Worm (Caenorhabditis elegans) whole organism, young adult: ENCODE data around the gene aptf-2.
A peak's percentile ranks its signal among the peaks of the same experiment; 100 is the strongest.

Source experiments
- F22D6.2 ChIP-seq: sonication (generic microtip); optimal IDR thresholded peaks from 2 replicates; lab custom pipeline; 2016; ENCODE audit warnings: mild to moderate bottlenecking, missing genetic modification characterization, missing compliant biosample characterization
- F57C9.4 ChIP-seq: sonication (generic microtip); optimal IDR thresholded peaks from 2 replicates; lab custom pipeline; 2017; ENCODE audit warnings: mild to moderate bottlenecking, missing genetic modification characterization, missing compliant biosample characterization
- K12H6.12 ChIP-seq: fragments of 200-800 bp; sonication (Bioruptor generic); optimal IDR thresholded peaks from 2 replicates; lab custom pipeline; 2018; ENCODE audit warnings: mild to moderate bottlenecking, missing genetic modification characterization, missing compliant biosample characterization
- Y53G8AR.9 ChIP-seq: fragments of 200-800 bp; sonication (Bioruptor generic); conservative IDR thresholded peaks from 2 replicates; pipeline ENCODE4 v1.3.6; 2022; ENCODE audit warnings: missing genetic modification reagents, missing genetic modification characterization, missing compliant biosample characterization
- Y67H2A.10 ChIP-seq: fragments of 200-800 bp; sonication (Bioruptor generic); conservative IDR thresholded peaks from 2 replicates; pipeline ENCODE4 v1.3.6; 2022; ENCODE audit warnings: missing genetic modification reagents, missing genetic modification characterization, missing compliant biosample characterization
- Y79H2A.3 ChIP-seq: fragments of 200-800 bp; sonication (Bioruptor generic); conservative IDR thresholded peaks from 2 replicates; pipeline ENCODE4 v1.3.6; 2022; ENCODE audit warnings: missing genetic modification reagents, missing genetic modification characterization, missing compliant biosample characterization
- aptf-3 ChIP-seq: fragments of 200-800 bp; sonication (Bioruptor generic); IDR thresholded peaks from 2 replicates; pipeline ENCODE4 v1.3.6; 2022; ENCODE audit warnings: missing genetic modification characterization, missing compliant biosample characterization
- atf-7 ChIP-seq: sonication (generic microtip); optimal IDR thresholded peaks from 2 replicates; lab custom pipeline; 2017; ENCODE audit warnings: mild to moderate bottlenecking, missing genetic modification characterization, missing compliant biosample characterization
- athp-1 ChIP-seq: sonication (generic microtip); optimal IDR thresholded peaks from 2 replicates; lab custom pipeline; 2017; ENCODE audit warnings: mild to moderate bottlenecking, missing genetic modification characterization, missing compliant biosample characterization
- bed-1 ChIP-seq: fragments of 200-800 bp; sonication (Bioruptor generic); IDR thresholded peaks from 2 replicates; pipeline ENCODE4 v1.3.6; 2022; ENCODE audit warnings: missing genetic modification reagents, missing genetic modification characterization, missing compliant biosample characterization
- cebp-2 ChIP-seq: fragments of 200-800 bp; sonication (Bioruptor generic); IDR thresholded peaks from 2 replicates; pipeline ENCODE4 v1.3.6; 2022; ENCODE audit warnings: missing genetic modification characterization, missing compliant biosample characterization
- chd-7 ChIP-seq: sonication (generic microtip); optimal IDR thresholded peaks from 2 replicates; lab custom pipeline; 2016; ENCODE audit warnings: mild to moderate bottlenecking, missing genetic modification characterization, moderate library complexity, missing compliant biosample characterization
- die-1 ChIP-seq: sonication (generic microtip); optimal IDR thresholded peaks from 2 replicates; lab custom pipeline; 2016; ENCODE audit warnings: missing genotype, mild to moderate bottlenecking, missing genetic modification characterization, missing compliant biosample characterization
- dox-1 ChIP-seq: fragments of 200-800 bp; sonication (Bioruptor generic); IDR thresholded peaks from 2 replicates; pipeline ENCODE4 v1.3.6; 2022; ENCODE audit warnings: missing genetic modification reagents, missing genetic modification characterization, missing compliant biosample characterization
- efl-1 ChIP-seq: fragments of 150-350 bp; optimal IDR thresholded peaks from 2 replicates; lab custom pipeline; 2014; ENCODE audit warnings: missing biosample characterization, missing genetic modification reagents, missing genetic modification characterization
- egl-18 ChIP-seq: fragments of 200-800 bp; sonication (Bioruptor generic); IDR thresholded peaks from 2 replicates; pipeline ENCODE4 v1.3.6; 2022; ENCODE audit warnings: missing genetic modification reagents, missing genetic modification characterization, missing compliant biosample characterization
- ets-4 ChIP-seq: fragments of 200-800 bp; sonication (Bioruptor generic); optimal IDR thresholded peaks from 2 replicates; lab custom pipeline; 2018; ENCODE audit warnings: mild to moderate bottlenecking, missing genetic modification characterization, missing compliant biosample characterization
- let-526 ChIP-seq: fragments of 200-800 bp; sonication (Bioruptor generic); IDR thresholded peaks from 2 replicates; pipeline ENCODE4 v1.3.6; 2022; ENCODE audit warnings: missing genetic modification reagents, missing genetic modification characterization, missing compliant biosample characterization
- let-607 ChIP-seq, 2 experiments: fragments of 200-800 bp in 1 of 2; sonication (Bioruptor generic) in 1 of 2; sonication (generic microtip) in 1 of 2; optimal IDR thresholded peaks; 2 replicates each; lab custom pipeline; 2016 to 2018; ENCODE audit warnings: mild to moderate bottlenecking in 2 of 2, missing compliant biosample characterization in 2 of 2, missing genetic modification characterization in 2 of 2, moderate library complexity in 2 of 2, missing genotype in 1 of 2
- lsl-1 ChIP-seq: fragments of 200-800 bp; sonication (Bioruptor generic); optimal IDR thresholded peaks from 2 replicates; lab custom pipeline; 2018; ENCODE audit warnings: mild to moderate bottlenecking, missing genetic modification characterization, moderate library complexity, missing compliant biosample characterization
- lsy-27 ChIP-seq: sonication (generic microtip); optimal IDR thresholded peaks from 2 replicates; lab custom pipeline; 2017; ENCODE audit warnings: missing genetic modification characterization, mild to moderate bottlenecking, missing compliant biosample characterization, antibody characterized with exemption, missing genotype, borderline replicate concordance; ENCODE audit not compliant: insufficient read depth
- madf-8 ChIP-seq: fragments of 200-800 bp; sonication (Bioruptor generic); conservative IDR thresholded peaks from 2 replicates; pipeline ENCODE4 v1.3.6; 2022; ENCODE audit warnings: missing genetic modification reagents, missing genetic modification characterization, missing compliant biosample characterization
- mes-4 ChIP-seq: sonication (generic microtip); optimal IDR thresholded peaks from 2 replicates; lab custom pipeline; 2016; ENCODE audit warnings: missing genotype, missing genetic modification characterization, missing compliant biosample characterization
- nhr-120 ChIP-seq: fragments of 200-800 bp; sonication (Bioruptor generic); IDR thresholded peaks from 2 replicates; pipeline ENCODE4 v1.3.6; 2022; ENCODE audit warnings: missing genetic modification characterization, missing compliant biosample characterization
- nhr-90 ChIP-seq: sonication (generic microtip); optimal IDR thresholded peaks from 2 replicates; lab custom pipeline; 2016; ENCODE audit warnings: missing genotype, mild to moderate bottlenecking, missing genetic modification characterization, missing compliant biosample characterization
- pha-4 ChIP-seq: fragments of 150-350 bp; sonication (generic microtip); optimal IDR thresholded peaks from 2 replicates; lab custom pipeline; 2014; ENCODE audit warnings: missing biosample characterization, missing genetic modification reagents, missing genetic modification characterization
- rcor-1 ChIP-seq: fragments of 200-800 bp; sonication (Bioruptor generic); IDR thresholded peaks from 2 replicates; pipeline ENCODE4 v1.3.6; 2022; ENCODE audit warnings: missing genetic modification reagents, missing genetic modification characterization, missing compliant biosample characterization
- repo-1 ChIP-seq: sonication (generic microtip); optimal IDR thresholded peaks from 2 replicates; lab custom pipeline; 2017; ENCODE audit warnings: mild to moderate bottlenecking, missing genetic modification characterization, missing compliant biosample characterization
- rpc-1 ChIP-seq, 2 experiments: fragments of 150-350 bp in 1 of 2; sonication (generic microtip) in 1 of 2; optimal IDR thresholded peaks; 2 replicates each; lab custom pipeline; 2014 to 2018; ENCODE audit warnings: missing biosample characterization in 1 of 2, missing genetic modification characterization in 1 of 2, missing genetic modification reagents in 1 of 2, missing genotype in 1 of 2
- sdz-38 ChIP-seq: sonication (generic microtip); optimal IDR thresholded peaks from 2 replicates; lab custom pipeline; 2016; ENCODE audit warnings: missing genotype, missing genetic modification characterization, missing compliant biosample characterization
- sea-2 ChIP-seq: fragments of 200-800 bp; sonication (Bioruptor generic); IDR thresholded peaks from 2 replicates; pipeline ENCODE4 v1.3.6; 2022; ENCODE audit warnings: missing genetic modification characterization, missing compliant biosample characterization
- snpc-1.3 ChIP-seq: sonication (generic microtip); optimal IDR thresholded peaks from 2 replicates; lab custom pipeline; 2017; ENCODE audit warnings: missing genetic modification characterization, mild to moderate bottlenecking, missing compliant biosample characterization, antibody characterized with exemption, moderate library complexity, missing genotype, missing genetic modification reagents; ENCODE audit not compliant: insufficient read depth
- snpc-3.4 ChIP-seq: sonication (generic microtip); optimal IDR thresholded peaks from 2 replicates; lab custom pipeline; 2017; ENCODE audit warnings: missing genetic modification characterization, mild to moderate bottlenecking, missing compliant biosample characterization, antibody characterized with exemption, moderate library complexity, missing genotype, missing genetic modification reagents
- tlf-1 ChIP-seq: fragments of 200-800 bp; sonication (Bioruptor generic); optimal IDR thresholded peaks from 2 replicates; lab custom pipeline; 2018; ENCODE audit warnings: mild to moderate bottlenecking, missing genetic modification characterization, missing compliant biosample characterization
- unc-62 ChIP-seq: fragments of 150-350 bp; optimal IDR thresholded peaks from 2 replicates; lab custom pipeline; 2014; ENCODE audit warnings: missing biosample characterization, missing genetic modification reagents, missing genetic modification characterization
- ztf-18 ChIP-seq: sonication (generic microtip); optimal IDR thresholded peaks from 2 replicates; lab custom pipeline; 2016; ENCODE audit warnings: missing genotype, mild to moderate bottlenecking, missing genetic modification characterization, missing compliant biosample characterization
- ztf-3 ChIP-seq: fragments of 200-800 bp; sonication (Bioruptor generic); optimal IDR thresholded peaks from 2 replicates; lab custom pipeline; 2018; ENCODE audit warnings: mild to moderate bottlenecking, missing genetic modification characterization, missing compliant biosample characterization

aptf-2 gene

DNA sequence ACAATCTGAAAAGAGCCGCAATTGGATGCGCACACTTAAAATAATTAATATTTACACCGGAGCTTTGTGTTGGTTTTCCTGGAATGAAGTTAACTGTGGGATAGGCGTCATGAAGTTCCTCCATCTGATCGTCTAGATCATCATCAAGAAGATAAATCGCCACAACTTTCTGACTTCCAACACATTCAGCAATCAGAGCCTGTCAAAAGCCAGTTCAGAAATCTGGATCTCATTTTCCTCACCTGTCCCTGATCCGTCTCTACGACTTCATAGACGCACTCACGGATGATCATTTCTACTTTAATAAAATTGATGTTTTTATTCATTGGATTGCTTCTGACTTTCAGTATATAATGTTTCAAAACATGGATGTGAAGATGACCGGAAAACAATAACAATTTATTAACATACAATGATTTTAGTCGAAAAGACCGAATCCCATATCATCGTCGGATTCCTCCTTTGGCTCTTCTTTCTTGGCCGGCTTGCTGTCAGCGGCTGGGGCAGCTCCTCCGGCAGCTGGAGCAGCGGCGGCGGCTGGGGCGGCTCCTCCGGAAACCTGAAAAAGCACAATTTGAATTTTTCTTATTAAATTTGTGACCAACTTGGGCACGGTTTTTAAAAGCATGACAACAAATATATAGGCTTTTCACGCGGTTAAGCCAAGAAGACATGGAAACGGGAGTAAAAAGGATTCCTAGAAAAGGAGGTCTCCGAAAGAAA is 46.6 kb downstream of the aptf-2 start, which contains the start of gene agt-1 (continued):
- TF ChIP-seq ztf-18: no peak
- TF ChIP-seq bed-1 (GFP tag; lab: Robert Waterston, UW): no peak
- no peak for TF ChIP-seq K12H6.12 (tag; lab: Kevin White, UChicago)
- TF ChIP-seq snpc-3.4: no peak
- peak; percentile 5 for TF ChIP-seq lsl-1 (GFP tag; lab: Kevin White, UChicago)
- TF ChIP-seq rcor-1 (GFP tag; lab: Robert Waterston, UW): peak; percentile 64
- TF ChIP-seq ztf-3 (GFP tag; lab: Kevin White, UChicago): no peak
- no peak for TF ChIP-seq let-526 (GFP tag; lab: Robert Waterston, UW)
- TF ChIP-seq sdz-38 (tag; lab: Kevin White, UChicago): no peak
- TF ChIP-seq snpc-1.3 (tag; lab: Kevin White, UChicago): no peak
- no peak for TF ChIP-seq sea-2 (GFP tag; lab: Robert Waterston, UW)
- TF ChIP-seq dox-1: no peak
- peak; percentile 31 for TF ChIP-seq chd-7
- TF ChIP-seq repo-1 (tag; lab: Kevin White, UChicago): peak; percentile 43
- no peak for TF ChIP-seq nhr-120
- TF ChIP-seq mes-4 (tag; lab: Kevin White, UChicago): no peak
- TF ChIP-seq ets-4 (GFP tag; lab: Kevin White, UChicago): no peak
- TF ChIP-seq F22D6.2 (tag; lab: Kevin White, UChicago): no peak
- no peak for TF ChIP-seq atf-7 (tag; lab: Kevin White, UChicago)
- 0 out of 2 replicates have a peak, but pooled peaks have one; percentile 74 for TF ChIP-seq Y53G8AR.9 (GFP tag; lab: Robert Waterston, UW)
- TF ChIP-seq tlf-1: peak; percentile 62
- no peak for TF ChIP-seq let-607 (tag; optimal IDR thresholded peaks at IDR 0.05; lab: Kevin White, UChicago)
- no peak for TF ChIP-seq egl-18
- no peak for TF ChIP-seq F57C9.4 (tag; lab: Kevin White, UChicago)
- TF ChIP-seq athp-1 (tag; lab: Kevin White, UChicago): peak; percentile 29
- TF ChIP-seq Y67H2A.10 (GFP tag; lab: Robert Waterston, UW): no peak
- TF ChIP-seq pha-4: no peak
- no peak for TF ChIP-seq efl-1
- TF ChIP-seq rpc-1 (optimal IDR thresholded peaks at IDR 0.05; lab: Kevin White, UChicago): no peak
- no peak for TF ChIP-seq rpc-1 (tag; optimal IDR thresholded peaks at IDR 0.05; lab: Kevin White, UChicago)
- no peak for TF ChIP-seq lsy-27 (tag; lab: Kevin White, UChicago)

DNA sequence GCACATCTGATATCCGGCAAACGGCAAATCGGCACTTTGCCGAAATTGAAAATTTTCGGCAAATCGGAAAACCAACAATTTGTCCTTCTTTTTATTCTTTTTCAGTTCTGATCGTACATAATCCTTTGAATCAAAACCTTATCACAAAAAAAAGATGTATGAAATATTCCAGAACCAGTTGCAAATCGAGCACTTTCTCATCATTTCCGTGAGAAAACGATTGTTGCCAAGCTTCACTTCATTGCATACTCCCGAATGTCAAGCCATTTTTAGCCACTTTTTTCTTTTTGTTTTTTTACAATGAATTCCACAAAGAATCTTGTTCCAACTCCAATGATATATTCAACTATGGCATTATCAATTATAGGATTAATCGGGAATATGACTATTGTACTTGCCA is 51.0 kb downstream of the aptf-2 start, which contains the start of gene srsx-25:
TSS of gene srsx-25 (plus strand) at position 301 of the 400 bp plus-strand sequence.
- TF ChIP-seq nhr-90 (tag; lab: Kevin White, UChicago): no peak
- TF ChIP-seq madf-8 (GFP tag; lab: Robert Waterston, UW): no peak
- no peak for TF ChIP-seq lsy-27 (tag; lab: Kevin White, UChicago)
- no peak for TF ChIP-seq aptf-3 (GFP tag; lab: Robert Waterston, UW)
- TF ChIP-seq die-1 (tag; lab: Kevin White, UChicago): no peak
- TF ChIP-seq cebp-2 (GFP tag; lab: Robert Waterston, UW): no peak
- TF ChIP-seq unc-62 (GFP tag; lab: Kevin White, UChicago): no peak
- TF ChIP-seq K12H6.12 (tag; lab: Kevin White, UChicago): no peak
- no peak for TF ChIP-seq Y79H2A.3 (GFP tag; lab: Robert Waterston, UW)
